Worm (Caenorhabditis elegans) whole organism, mixed stage, embryonic: ENCODE results near the gene ntp-1.

Experiments
- elt-1 ChIP-seq: sonication (generic microtip); optimal IDR thresholded peaks from 2 replicates; lab custom pipeline; 2017; ENCODE audit warnings: missing genetic modification characterization, mild to moderate bottlenecking, missing compliant biosample characterization, antibody characterized with exemption, moderate library complexity, borderline replicate concordance; ENCODE audit not compliant: insufficient read depth
- flh-1 ChIP-seq: fragments of 200-800 bp; sonication (Bioruptor generic); optimal IDR thresholded peaks from 2 replicates; lab custom pipeline; 2018; ENCODE audit warnings: mild to moderate bottlenecking, missing genetic modification characterization, moderate library complexity, missing compliant biosample characterization
- lin-13 ChIP-seq: fragments of 150-350 bp; optimal IDR thresholded peaks from 2 replicates; lab custom pipeline; 2014; ENCODE audit warnings: missing biosample characterization, missing genetic modification characterization
- nhr-237 ChIP-seq: fragments of 150-350 bp; optimal IDR thresholded peaks from 2 replicates; lab custom pipeline; 2014; ENCODE audit warnings: missing biosample characterization, missing genetic modification characterization
- nhr-28 ChIP-seq: fragments of 150-350 bp; optimal IDR thresholded peaks from 2 replicates; lab custom pipeline; 2014; ENCODE audit warnings: missing biosample characterization, missing genetic modification characterization
- nhr-76 ChIP-seq: sonication (generic microtip); optimal IDR thresholded peaks from 2 replicates; lab custom pipeline; 2017; ENCODE audit warnings: missing biosample characterization, missing genetic modification characterization
- snpc-4 ChIP-seq: fragments of 150-350 bp; optimal IDR thresholded peaks from 2 replicates; lab custom pipeline; 2014; ENCODE audit warnings: missing biosample characterization, missing genetic modification characterization
- unc-62 ChIP-seq: fragments of 150-350 bp; optimal IDR thresholded peaks from 2 replicates; lab custom pipeline; 2014; ENCODE audit warnings: missing biosample characterization, missing genetic modification reagents, missing genetic modification characterization

DNA sequence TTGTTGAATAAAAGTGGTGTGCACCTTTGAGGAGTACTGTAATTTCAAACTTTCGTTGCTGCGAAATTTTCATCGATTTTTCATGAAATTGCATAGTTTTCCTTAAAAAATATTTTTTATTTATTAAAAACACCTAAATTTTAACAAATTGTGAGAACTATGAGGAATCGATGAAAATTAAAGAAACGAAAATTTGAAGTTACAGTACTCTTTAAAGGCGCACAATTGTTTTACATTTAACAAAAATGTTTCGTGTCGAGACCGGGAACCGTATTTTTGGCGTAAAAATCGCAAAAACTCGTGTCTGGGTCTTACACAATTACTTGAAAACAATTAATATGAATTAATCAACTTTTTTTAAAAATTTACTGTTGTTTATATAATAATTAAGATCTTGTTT lies 24.4 kb downstream of the ntp-1 start, which contains the start of gene rdl-1:
- TF ChIP-seq snpc-4 (tag; lab: Kevin White, UChicago) (no peak), lin-13 (tag; lab: Kevin White, UChicago) (no peak), nhr-76 (tag; lab: Kevin White, UChicago) (no peak), unc-62 (GFP tag; lab: Kevin White, UChicago) (no peak), nhr-237 (no peak), flh-1 (no peak), nhr-28 (tag; lab: Kevin White, UChicago) (no peak), elt-1 (tag; lab: Kevin White, UChicago) (no peak)
